Worm (Caenorhabditis elegans): ENCODE measurements around the gene vmo-1.

The vmo-1 gene

DNA sequence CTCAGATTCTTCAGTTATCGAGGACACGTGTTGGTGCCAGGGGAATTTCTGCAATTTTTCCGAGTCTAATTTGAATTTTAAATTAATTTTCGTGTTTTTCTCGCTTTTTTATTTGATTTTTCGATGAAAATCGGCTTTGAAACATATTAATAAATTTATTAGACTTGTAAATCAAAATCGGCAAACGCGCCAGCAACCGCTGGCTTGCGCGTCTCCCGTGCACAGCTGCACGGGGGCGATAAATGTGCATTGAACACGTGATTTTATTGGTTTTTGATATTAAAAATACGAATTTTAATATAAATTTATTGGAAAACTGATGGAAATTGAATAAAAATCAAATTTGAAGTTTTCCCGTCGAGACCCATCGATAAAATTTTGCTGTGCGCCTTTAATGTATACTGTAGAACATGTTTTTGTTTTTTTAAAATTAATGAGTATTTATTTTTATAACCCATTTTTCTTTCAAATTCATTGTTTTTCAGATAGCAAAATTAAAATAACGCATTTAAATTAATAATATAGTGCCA lies 27.7 kb upstream of the vmo-1 start, which contains the start of gene F26F2.7 (continued):
- peak; percentile 56 for TF ChIP-seq nhr-48 (tag; optimal IDR thresholded peaks at IDR 0.05)
- no peak for TF ChIP-seq ztf-11 (tag; optimal IDR thresholded peaks at IDR 0.05)
- no peak for TF ChIP-seq fos-1 (tag; optimal IDR thresholded peaks at IDR 0.05)
- TF ChIP-seq madf-9 (GFP tag; conservative IDR thresholded peaks at IDR 0.05) = peak; percentile 39; the same call in 1 of the 2 replicates
- no peak for TF ChIP-seq Y48G9A.11 (GFP tag; IDR thresholded peaks at IDR 0.05)
- TF ChIP-seq lin-39 (tag; optimal IDR thresholded peaks at IDR 0.05) = no peak
- no peak for TF ChIP-seq madf-5 (GFP tag; IDR thresholded peaks at IDR 0.05)
- no peak for TF ChIP-seq Y75B8A.6 (GFP tag; IDR thresholded peaks at IDR 0.05)
- peak; percentile 72 for TF ChIP-seq nhr-77 (tag; optimal IDR thresholded peaks at IDR 0.05)
- TF ChIP-seq daf-12 (tag; optimal IDR thresholded peaks at IDR 0.05) = no peak
- TF ChIP-seq mdl-1 (tag; optimal IDR thresholded peaks at IDR 0.05) = peak; percentile 19 to 81
- TF ChIP-seq zfp-2 (tag; optimal IDR thresholded peaks at IDR 0.05) = no peak
- TF ChIP-seq duxl-1 (tag; optimal IDR thresholded peaks at IDR 0.05; ENCODE audit: poor library complexity) = peak; percentile 80
- TF ChIP-seq mxl-2 (GFP tag; conservative IDR thresholded peaks at IDR 0.05) = no peak
- no peak for TF ChIP-seq egl-27 (tag; optimal IDR thresholded peaks at IDR 0.05)
- TF ChIP-seq jun-1 (tag; optimal IDR thresholded peaks at IDR 0.05) = no peak
- no peak for TF ChIP-seq zag-1 (tag; optimal IDR thresholded peaks at IDR 0.05)
- TF ChIP-seq fkh-10 (GFP tag; optimal IDR thresholded peaks at IDR 0.05) = peak; percentile 17
- TF ChIP-seq mxl-3 (GFP tag; optimal IDR thresholded peaks at IDR 0.05) = peak; percentile 47
- no peak for TF ChIP-seq nhr-41 (GFP tag; IDR thresholded peaks at IDR 0.05)
- TF ChIP-seq arid-1 (GFP tag; conservative IDR thresholded peaks at IDR 0.05) = peak; percentile 64
- no peak for TF ChIP-seq lin-38 (GFP tag; IDR thresholded peaks at IDR 0.05)
- TF ChIP-seq F37D6.2 (tag; optimal IDR thresholded peaks at IDR 0.05) = peak; percentile 63
- peak; percentile 88 for TF ChIP-seq mes-2 (tag; optimal IDR thresholded peaks at IDR 0.05; ENCODE audit: poor library complexity, severe bottlenecking)
- no peak for TF ChIP-seq F26F4.8 (GFP tag; conservative IDR thresholded peaks at IDR 0.05)
- TF ChIP-seq ama-1 (optimal IDR thresholded peaks at IDR 0.05) = no peak
- no peak for TF ChIP-seq unc-39 (tag; optimal IDR thresholded peaks at IDR 0.05)
- TF ChIP-seq ceh-28 (tag; optimal IDR thresholded peaks at IDR 0.05) = no peak
- TF ChIP-seq ceh-44 (GFP tag; IDR thresholded peaks at IDR 0.05) = no peak
- peak; percentile 97 for TF ChIP-seq dve-1 (tag; optimal IDR thresholded peaks at IDR 0.05; ENCODE audit: insufficient read depth)
- TF ChIP-seq mep-1 (tag; optimal IDR thresholded peaks at IDR 0.05) = no peak
- TF ChIP-seq pqm-1 (tag; optimal IDR thresholded peaks at IDR 0.05) = peak; percentile 25
- TF ChIP-seq ztf-7 (tag; optimal IDR thresholded peaks at IDR 0.05) = no peak
- no peak for TF ChIP-seq set-16 (GFP tag; IDR thresholded peaks at IDR 0.05)
- no peak for TF ChIP-seq vab-7 (GFP tag; IDR thresholded peaks at IDR 0.05)
- no peak for TF ChIP-seq daf-19 (GFP tag; conservative IDR thresholded peaks at IDR 0.05)
- no peak for TF ChIP-seq aly-2 (tag; optimal IDR thresholded peaks at IDR 0.05)
- TF ChIP-seq D1046.2 (GFP tag; IDR thresholded peaks at IDR 0.05) = no peak
- peak; percentile 70; the same call in 1 of the 2 replicates for TF ChIP-seq dmd-9 (GFP tag; IDR thresholded peaks at IDR 0.05)
- TF ChIP-seq ceh-62 (tag; optimal IDR thresholded peaks at IDR 0.05) = no peak
- TF ChIP-seq nhr-11 (tag; optimal IDR thresholded peaks at IDR 0.05) = peak; percentile 30
- 0 out of 2 replicates have a peak, but pooled peaks have one; percentile 31 for TF ChIP-seq ctbp-1 (GFP tag; IDR thresholded peaks at IDR 0.05)
- peak; percentile 67 for TF ChIP-seq nhr-28 (tag; optimal IDR thresholded peaks at IDR 0.05)
- peak; percentile 68 for TF ChIP-seq lin-13 (GFP tag; optimal IDR thresholded peaks at IDR 0.05)
- peak in 1 of 2 experiments; percentile 66 for TF ChIP-seq hif-1 (tag; optimal IDR thresholded peaks at IDR 0.05)
- TF ChIP-seq lim-7 (GFP tag; IDR thresholded peaks at IDR 0.05) = no peak
- peak; percentile 17 to 37 for TF ChIP-seq daf-16 (GFP tag; optimal IDR thresholded peaks at IDR 0.05)
- no peak for TF ChIP-seq daf-16 (tag; optimal IDR thresholded peaks at IDR 0.05)
- TF ChIP-seq spr-3 (GFP tag; optimal IDR thresholded peaks at IDR 0.05) = peak; percentile 74
- no peak for TF ChIP-seq ZK546.5 (tag; optimal IDR thresholded peaks at IDR 0.05)
- TF ChIP-seq pha-4 (GFP tag; IDR thresholded peaks at IDR 0.05) = peak; percentile 77
- no peak for TF ChIP-seq pha-4 (tag; optimal IDR thresholded peaks at IDR 0.05)
